Worm (Caenorhabditis elegans) whole organism, young adult: ENCODE measurements around the gene gdh-1.

Experiments
- B0261.1 ChIP-seq: sonication (generic microtip); optimal IDR thresholded peaks from 2 replicates; lab custom pipeline; 2016; ENCODE audit warnings: mild to moderate bottlenecking, missing genetic modification characterization, moderate library complexity, missing compliant biosample characterization
- B0336.3 ChIP-seq: fragments of 200-800 bp; sonication (Bioruptor generic); IDR thresholded peaks from 2 replicates; pipeline ENCODE4 v1.3.6; 2022; ENCODE audit warnings: missing genetic modification characterization, missing compliant biosample characterization
- C17E4.6 ChIP-seq: fragments of 200-800 bp; sonication (Bioruptor generic); IDR thresholded peaks from 2 replicates; pipeline ENCODE4 v1.3.6; 2022; ENCODE audit warnings: missing genetic modification reagents, missing genetic modification characterization, missing compliant biosample characterization
- F22D6.2 ChIP-seq: sonication (generic microtip); optimal IDR thresholded peaks from 2 replicates; lab custom pipeline; 2016; ENCODE audit warnings: mild to moderate bottlenecking, missing genetic modification characterization, missing compliant biosample characterization
- F23B12.7 ChIP-seq: sonication (generic microtip); optimal IDR thresholded peaks from 2 replicates; lab custom pipeline; 2017; ENCODE audit warnings: missing genetic modification characterization, mild to moderate bottlenecking, missing compliant biosample characterization, antibody characterized with exemption, moderate library complexity; ENCODE audit not compliant: insufficient read depth
- F33H1.4 ChIP-seq: fragments of 200-800 bp; sonication (Bioruptor generic); IDR thresholded peaks from 2 replicates; pipeline ENCODE4 v1.3.6; 2022; ENCODE audit warnings: missing genetic modification reagents, missing genetic modification characterization, missing compliant biosample characterization
- K12H6.12 ChIP-seq: fragments of 200-800 bp; sonication (Bioruptor generic); optimal IDR thresholded peaks from 2 replicates; lab custom pipeline; 2018; ENCODE audit warnings: mild to moderate bottlenecking, missing genetic modification characterization, missing compliant biosample characterization
- Y53F4B.3 ChIP-seq: fragments of 200-800 bp; sonication (Bioruptor generic); IDR thresholded peaks from 2 replicates; pipeline ENCODE4 v1.3.6; 2022; ENCODE audit warnings: missing genetic modification reagents, missing genetic modification characterization, missing compliant biosample characterization
- Y53G8AR.9 ChIP-seq: fragments of 200-800 bp; sonication (Bioruptor generic); conservative IDR thresholded peaks from 2 replicates; pipeline ENCODE4 v1.3.6; 2022; ENCODE audit warnings: missing genetic modification reagents, missing genetic modification characterization, missing compliant biosample characterization
- Y56A3A.18 ChIP-seq: fragments of 200-800 bp; sonication (Bioruptor generic); IDR thresholded peaks from 2 replicates; pipeline ENCODE4 v1.3.6; 2022; ENCODE audit warnings: missing genetic modification reagents, missing genetic modification characterization, missing compliant biosample characterization
- ZK185.1 ChIP-seq: sonication (generic microtip); optimal IDR thresholded peaks from 2 replicates; lab custom pipeline; 2016; ENCODE audit warnings: mild to moderate bottlenecking, missing genetic modification characterization, missing compliant biosample characterization; ENCODE audit not compliant: poor library complexity, severe bottlenecking
- aptf-3 ChIP-seq: fragments of 200-800 bp; sonication (Bioruptor generic); IDR thresholded peaks from 2 replicates; pipeline ENCODE4 v1.3.6; 2022; ENCODE audit warnings: missing genetic modification characterization, missing compliant biosample characterization
- attf-3 ChIP-seq: fragments of 200-800 bp; sonication (Bioruptor generic); conservative IDR thresholded peaks from 2 replicates; pipeline ENCODE4 v1.3.6; 2022; ENCODE audit warnings: missing genetic modification reagents, missing genetic modification characterization, missing compliant biosample characterization
- attf-6 ChIP-seq: fragments of 200-800 bp; sonication (Bioruptor generic); IDR thresholded peaks from 2 replicates; pipeline ENCODE4 v1.3.6; 2022; ENCODE audit warnings: missing genetic modification reagents, missing genetic modification characterization, missing compliant biosample characterization
- cebp-2 ChIP-seq: fragments of 200-800 bp; sonication (Bioruptor generic); IDR thresholded peaks from 2 replicates; pipeline ENCODE4 v1.3.6; 2022; ENCODE audit warnings: missing genetic modification characterization, missing compliant biosample characterization
- ceh-40 ChIP-seq: fragments of 200-800 bp; sonication (Bioruptor generic); IDR thresholded peaks from 2 replicates; pipeline ENCODE4 v1.3.6; 2022; ENCODE audit warnings: missing genetic modification characterization, missing compliant biosample characterization
- ceh-58 ChIP-seq: fragments of 200-800 bp; sonication (Bioruptor generic); IDR thresholded peaks from 2 replicates; pipeline ENCODE4 v1.3.6; 2022; ENCODE audit warnings: missing genetic modification characterization, missing compliant biosample characterization
- dox-1 ChIP-seq: fragments of 200-800 bp; sonication (Bioruptor generic); IDR thresholded peaks from 2 replicates; pipeline ENCODE4 v1.3.6; 2022; ENCODE audit warnings: missing genetic modification reagents, missing genetic modification characterization, missing compliant biosample characterization
- efl-1 ChIP-seq: fragments of 150-350 bp; optimal IDR thresholded peaks from 2 replicates; lab custom pipeline; 2014; ENCODE audit warnings: missing biosample characterization, missing genetic modification reagents, missing genetic modification characterization
- egl-44 ChIP-seq: fragments of 200-800 bp; sonication (Bioruptor generic); IDR thresholded peaks from 2 replicates; pipeline ENCODE4 v1.3.6; 2022; ENCODE audit warnings: missing genetic modification reagents, missing genetic modification characterization, missing compliant biosample characterization
- egrh-3 ChIP-seq: fragments of 200-800 bp; sonication (Bioruptor generic); IDR thresholded peaks from 2 replicates; pipeline ENCODE4 v1.3.6; 2022; ENCODE audit warnings: missing genetic modification reagents, missing genetic modification characterization, missing compliant biosample characterization
- fkh-3 ChIP-seq: sonication (generic microtip); optimal IDR thresholded peaks from 2 replicates; lab custom pipeline; 2016; ENCODE audit warnings: mild to moderate bottlenecking, missing genetic modification characterization, missing compliant biosample characterization
- hmg-1.2 ChIP-seq: fragments of 200-800 bp; sonication (Bioruptor generic); IDR thresholded peaks from 2 replicates; pipeline ENCODE4 v1.3.6; 2022; ENCODE audit warnings: missing genetic modification reagents, missing genetic modification characterization, missing compliant biosample characterization
- hrde-1 ChIP-seq: sonication (generic microtip); optimal IDR thresholded peaks from 2 replicates; lab custom pipeline; 2016; ENCODE audit warnings: missing genetic modification characterization, mild to moderate bottlenecking, missing compliant biosample characterization, moderate library complexity, missing genotype, missing genetic modification reagents, borderline replicate concordance
- lin-35 ChIP-seq, 3 experiments: fragments of 150-350 bp in 2 of 3; sonication (generic microtip) in 1 of 3; optimal IDR thresholded peaks; 2 replicates each; lab custom pipeline; 2014 to 2018; ENCODE audit warnings: missing biosample characterization in 3 of 3, missing genetic modification characterization in 3 of 3, missing genetic modification reagents in 3 of 3
- lin-40 ChIP-seq: sonication (generic microtip); optimal IDR thresholded peaks from 2 replicates; lab custom pipeline; 2016; ENCODE audit warnings: missing genetic modification characterization, mild to moderate bottlenecking, missing compliant biosample characterization, missing genotype, missing genetic modification reagents
- lin-54 ChIP-seq: fragments of 200-800 bp; sonication (Bioruptor generic); optimal IDR thresholded peaks from 2 replicates; lab custom pipeline; 2018; ENCODE audit warnings: mild to moderate bottlenecking, missing genetic modification characterization, missing compliant biosample characterization
- lsy-27 ChIP-seq: sonication (generic microtip); optimal IDR thresholded peaks from 2 replicates; lab custom pipeline; 2017; ENCODE audit warnings: missing genetic modification characterization, mild to moderate bottlenecking, missing compliant biosample characterization, antibody characterized with exemption, missing genotype, borderline replicate concordance; ENCODE audit not compliant: insufficient read depth
- madf-10 ChIP-seq: sonication (generic microtip); optimal IDR thresholded peaks from 2 replicates; lab custom pipeline; 2016; ENCODE audit warnings: mild to moderate bottlenecking, missing genetic modification characterization, missing compliant biosample characterization
- madf-6 ChIP-seq: fragments of 200-800 bp; sonication (Bioruptor generic); IDR thresholded peaks from 2 replicates; pipeline ENCODE4 v1.3.6; 2022; ENCODE audit warnings: missing genetic modification reagents, missing genetic modification characterization, missing compliant biosample characterization
- mes-4 ChIP-seq: sonication (generic microtip); optimal IDR thresholded peaks from 2 replicates; lab custom pipeline; 2016; ENCODE audit warnings: missing genotype, missing genetic modification characterization, missing compliant biosample characterization
- nhr-27 ChIP-seq: fragments of 200-800 bp; sonication (Bioruptor generic); optimal IDR thresholded peaks from 2 replicates; lab custom pipeline; 2018; ENCODE audit warnings: mild to moderate bottlenecking, missing genetic modification characterization, moderate library complexity, missing compliant biosample characterization
- nhr-90 ChIP-seq: sonication (generic microtip); optimal IDR thresholded peaks from 2 replicates; lab custom pipeline; 2016; ENCODE audit warnings: missing genotype, mild to moderate bottlenecking, missing genetic modification characterization, missing compliant biosample characterization
- pbrm-1 ChIP-seq: fragments of 200-800 bp; sonication (Bioruptor generic); IDR thresholded peaks from 2 replicates; pipeline ENCODE4 v1.3.6; 2022; ENCODE audit warnings: missing genetic modification reagents, missing genetic modification characterization, missing compliant biosample characterization
- pha-4 ChIP-seq: fragments of 150-350 bp; sonication (generic microtip); optimal IDR thresholded peaks from 2 replicates; lab custom pipeline; 2014; ENCODE audit warnings: missing biosample characterization, missing genetic modification reagents, missing genetic modification characterization
- rcor-1 ChIP-seq: fragments of 200-800 bp; sonication (Bioruptor generic); IDR thresholded peaks from 2 replicates; pipeline ENCODE4 v1.3.6; 2022; ENCODE audit warnings: missing genetic modification reagents, missing genetic modification characterization, missing compliant biosample characterization
- rec-8 ChIP-seq, 2 experiments: sonication (generic microtip); optimal IDR thresholded peaks; 2 replicates each; lab custom pipeline; 2016; ENCODE audit warnings: mild to moderate bottlenecking in 2 of 2, missing genetic modification characterization in 2 of 2, missing genetic modification reagents in 2 of 2, missing genotype in 2 of 2, missing biosample characterization in 1 of 2, missing compliant biosample characterization in 1 of 2, moderate library complexity in 1 of 2
- sdz-38 ChIP-seq: sonication (generic microtip); optimal IDR thresholded peaks from 2 replicates; lab custom pipeline; 2016; ENCODE audit warnings: missing genotype, missing genetic modification characterization, missing compliant biosample characterization
- sea-2 ChIP-seq: fragments of 200-800 bp; sonication (Bioruptor generic); IDR thresholded peaks from 2 replicates; pipeline ENCODE4 v1.3.6; 2022; ENCODE audit warnings: missing genetic modification characterization, missing compliant biosample characterization
- snpc-3.4 ChIP-seq: sonication (generic microtip); optimal IDR thresholded peaks from 2 replicates; lab custom pipeline; 2017; ENCODE audit warnings: missing genetic modification characterization, mild to moderate bottlenecking, missing compliant biosample characterization, antibody characterized with exemption, moderate library complexity, missing genotype, missing genetic modification reagents
- sptf-2 ChIP-seq: fragments of 200-800 bp; sonication (Bioruptor generic); optimal IDR thresholded peaks from 2 replicates; lab custom pipeline; 2018; ENCODE audit warnings: mild to moderate bottlenecking, missing genetic modification characterization, missing compliant biosample characterization
- tbx-9 ChIP-seq: sonication (generic microtip); optimal IDR thresholded peaks from 2 replicates; lab custom pipeline; 2016; ENCODE audit warnings: borderline replicate concordance, missing genetic modification characterization, inconsistent platforms, missing compliant biosample characterization
- unc-130 ChIP-seq: sonication (generic microtip); optimal IDR thresholded peaks from 2 replicates; lab custom pipeline; 2016; ENCODE audit warnings: missing genetic modification reagents, missing genetic modification characterization, missing compliant biosample characterization
- zim-3 ChIP-seq: sonication (generic microtip); optimal IDR thresholded peaks from 2 replicates; lab custom pipeline; 2017; ENCODE audit warnings: mild to moderate bottlenecking, missing genetic modification characterization, moderate library complexity, missing compliant biosample characterization
- ztf-18 ChIP-seq: sonication (generic microtip); optimal IDR thresholded peaks from 2 replicates; lab custom pipeline; 2016; ENCODE audit warnings: missing genotype, mild to moderate bottlenecking, missing genetic modification characterization, missing compliant biosample characterization
- ztf-22 ChIP-seq: fragments of 200-800 bp; sonication (Bioruptor generic); optimal IDR thresholded peaks from 2 replicates; lab custom pipeline; 2018; ENCODE audit warnings: mild to moderate bottlenecking, missing genetic modification characterization, moderate library complexity, missing compliant biosample characterization
- ztf-28 ChIP-seq: fragments of 200-800 bp; sonication (Bioruptor generic); IDR thresholded peaks from 2 replicates; pipeline ENCODE4 v1.3.6; 2022; ENCODE audit warnings: missing genetic modification reagents, missing genetic modification characterization, missing compliant biosample characterization
- ztf-6 ChIP-seq: fragments of 200-800 bp; sonication (Bioruptor generic); IDR thresholded peaks from 2 replicates; pipeline ENCODE4 v1.3.6; 2022; ENCODE audit warnings: missing genetic modification reagents, missing genetic modification characterization, missing compliant biosample characterization

Gene gdh-1

DNA sequence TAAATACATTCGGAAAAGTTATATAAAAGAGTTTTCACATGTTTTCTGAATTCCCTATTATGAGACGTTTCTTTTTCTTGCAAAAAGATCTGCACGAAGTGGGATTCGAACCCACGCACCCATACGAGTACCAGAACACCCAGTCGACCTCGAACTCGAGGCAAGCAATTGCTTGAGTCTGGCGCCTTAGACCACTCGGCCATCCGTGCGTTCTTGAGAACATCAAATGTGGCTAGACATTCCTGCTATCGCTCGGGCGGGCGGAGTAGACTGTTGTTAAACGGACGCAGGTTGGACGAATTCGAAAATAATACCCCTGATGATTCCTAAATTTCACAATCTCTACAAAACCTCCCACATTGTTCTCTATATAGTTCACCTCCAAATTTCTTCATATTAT, 24.7 kb upstream of the gdh-1 start (continued):
- no peak for TF ChIP-seq ztf-22 (GFP tag; lab: Kevin White, UChicago)
- TF ChIP-seq B0336.3, result no peak
- TF ChIP-seq nhr-90, result peak; percentile 52
- TF ChIP-seq unc-130 (GFP tag; lab: Kevin White, UChicago), result no peak
- no peak for TF ChIP-seq aptf-3 (GFP tag; lab: Robert Waterston, UW)
- no peak for TF ChIP-seq Y53F4B.3 (GFP tag; lab: Robert Waterston, UW)
- TF ChIP-seq egl-44 (GFP tag; lab: Robert Waterston, UW), result no peak
- no peak for TF ChIP-seq sdz-38 (tag; lab: Kevin White, UChicago)
- no peak for TF ChIP-seq nhr-27 (tag; lab: Kevin White, UChicago)
- peak; percentile 79; the same call in 1 of the 2 replicates for TF ChIP-seq dox-1 (GFP tag; lab: Robert Waterston, UW)
- TF ChIP-seq zim-3 (tag; lab: Kevin White, UChicago), result peak; percentile 55
- peak; percentile 30 for TF ChIP-seq K12H6.12 (tag; lab: Kevin White, UChicago)
- TF ChIP-seq ceh-40 (GFP tag; lab: Robert Waterston, UW), result no peak
- no peak for TF ChIP-seq lin-35 (GFP tag; optimal IDR thresholded peaks at IDR 0.05; lab: Kevin White, UChicago)
- peak; percentile 63; the same call in 1 of the 2 replicates for TF ChIP-seq Y53G8AR.9 (GFP tag; lab: Robert Waterston, UW)
- peak; percentile 87 for TF ChIP-seq B0261.1 (tag; lab: Kevin White, UChicago)
- peak; percentile 8 for TF ChIP-seq mes-4 (tag; lab: Kevin White, UChicago)
- no peak for TF ChIP-seq sptf-2 (GFP tag; lab: Kevin White, UChicago)
- TF ChIP-seq pbrm-1 (GFP tag; lab: Robert Waterston, UW), result peak; percentile 78
- TF ChIP-seq lin-54 (GFP tag; lab: Kevin White, UChicago), result peak; percentile 57
- peak; percentile 12 for TF ChIP-seq madf-10 (tag; lab: Kevin White, UChicago)
- no peak for TF ChIP-seq pha-4 (tag; lab: Kevin White, UChicago)
- no peak for TF ChIP-seq sea-2 (GFP tag; lab: Robert Waterston, UW)
- peak; percentile 44 for TF ChIP-seq hrde-1 (tag; lab: Kevin White, UChicago)
- TF ChIP-seq C17E4.6 (GFP tag; lab: Robert Waterston, UW), result no peak
- no peak for TF ChIP-seq efl-1 (GFP tag; lab: Kevin White, UChicago)
- TF ChIP-seq hmg-1.2 (GFP tag; lab: Robert Waterston, UW), result peak; percentile 71
- 0 out of 2 replicates have a peak, but pooled peaks have one; percentile 36 for TF ChIP-seq F33H1.4 (GFP tag; lab: Robert Waterston, UW)
- TF ChIP-seq lsy-27 (tag; lab: Kevin White, UChicago), result no peak
- peak; percentile 21; the same call in 1 of the 2 replicates for TF ChIP-seq egrh-3
- TF ChIP-seq F23B12.7 (tag; lab: Kevin White, UChicago), result peak; percentile 63
- 0 out of 2 replicates have a peak, but pooled peaks have one; percentile 44 for TF ChIP-seq rcor-1 (GFP tag; lab: Robert Waterston, UW)
- TF ChIP-seq ZK185.1 (tag; lab: Kevin White, UChicago), result peak; percentile 59
- TF ChIP-seq F22D6.2 (tag; lab: Kevin White, UChicago), result no peak
- TF ChIP-seq snpc-3.4 (tag; lab: Kevin White, UChicago), result no peak
- TF ChIP-seq ztf-18 (tag; lab: Kevin White, UChicago), result peak; percentile 60
- TF ChIP-seq ceh-58, result 0 out of 2 replicates have a peak, but pooled peaks have one; percentile 14
- TF ChIP-seq tbx-9 (tag; lab: Kevin White, UChicago), result no peak
- no peak for TF ChIP-seq ztf-28 (GFP tag; lab: Robert Waterston, UW)
- TF ChIP-seq cebp-2, result no peak
- 0 out of 2 replicates have a peak, but pooled peaks have one; percentile 68 for TF ChIP-seq Y56A3A.18 (GFP tag; lab: Robert Waterston, UW)
- no peak for TF ChIP-seq attf-3 (GFP tag; lab: Robert Waterston, UW)
- TF ChIP-seq fkh-3 (tag; lab: Kevin White, UChicago), result no peak
- TF ChIP-seq madf-6 (GFP tag; lab: Robert Waterston, UW), result peak; percentile 63
- TF ChIP-seq ztf-6 (GFP tag; lab: Robert Waterston, UW), result 0 out of 2 replicates have a peak, but pooled peaks have one; percentile 38
- TF ChIP-seq rec-8 (tag; optimal IDR thresholded peaks at IDR 0.05; lab: Kevin White, UChicago), result peak; percentile 40 to 52
- TF ChIP-seq attf-6 (GFP tag; lab: Robert Waterston, UW), result peak; percentile 65; the same call in 1 of the 2 replicates
- TF ChIP-seq lin-40 (tag; lab: Kevin White, UChicago), result no peak
